Worm (Caenorhabditis elegans) whole organism, L4/young adult: Measurements from ENCODE around the gene ZK669.2.

Experiments
- W03F9.2 ChIP-seq: fragments of 150-350 bp; optimal IDR thresholded peaks from 2 replicates; lab custom pipeline; 2014; ENCODE audit warnings: missing biosample characterization, missing genetic modification characterization
- him-1 ChIP-seq: sonication (generic microtip); optimal IDR thresholded peaks from 2 replicates; lab custom pipeline; 2016; ENCODE audit warnings: missing genotype, missing genetic modification reagents, missing genetic modification characterization, missing compliant biosample characterization

DNA sequence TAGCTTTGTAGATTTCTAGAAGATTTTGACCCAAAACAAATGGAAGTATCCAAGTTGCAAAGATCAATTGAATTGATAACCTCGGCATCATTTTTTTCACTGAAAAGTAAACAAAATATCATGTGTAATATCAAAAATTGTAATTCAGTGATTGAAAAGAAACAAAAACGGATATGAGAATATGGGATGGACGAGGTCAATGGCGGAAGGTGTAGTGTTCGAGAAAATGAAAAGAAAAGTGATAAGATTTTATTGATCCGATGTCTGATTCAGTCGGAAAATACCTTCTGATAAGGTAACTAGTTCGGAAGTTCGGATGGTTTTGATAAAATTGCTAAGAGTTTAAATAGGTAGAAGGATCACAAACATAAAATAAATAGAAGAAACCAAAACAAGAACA lies at the start of gene ZK669.2:
- TF ChIP-seq him-1 = no peak
- TF ChIP-seq W03F9.2 (tag; lab: Kevin White, UChicago) = no peak
